Worm (Caenorhabditis elegans) whole organism, L2 larva: Measurements from ENCODE around the gene K03H1.9.

Experiments used
- R02D3.7 ChIP-seq: fragments of 150-350 bp; optimal IDR thresholded peaks from 2 replicates; lab custom pipeline; 2014; ENCODE audit warnings: missing biosample characterization, missing genetic modification characterization
- fos-1 ChIP-seq: fragments of 150-350 bp; optimal IDR thresholded peaks from 2 replicates; lab custom pipeline; 2014; ENCODE audit warnings: missing biosample characterization, missing genetic modification characterization
- nhr-237 ChIP-seq: fragments of 150-350 bp; optimal IDR thresholded peaks from 2 replicates; lab custom pipeline; 2014; ENCODE audit warnings: missing biosample characterization, missing genetic modification characterization

- no peak for TF ChIP-seq nhr-237
- peak; percentile 5 for TF ChIP-seq fos-1 (tag; lab: Kevin White, UChicago)
- no peak for TF ChIP-seq R02D3.7 (tag; lab: Kevin White, UChicago)
Observed at ce11 chrIII:9956123-9956522, 14.8 kb upstream of the K03H1.9 start, which contains the start of gene mog-1.
